Worm (Caenorhabditis elegans): Measurements from ENCODE around the gene enri-2.

- TF ChIP-seq aly-2 (tag; optimal IDR thresholded peaks at IDR 0.05) (no peak), nhr-77 (tag; optimal IDR thresholded peaks at IDR 0.05) (no peak), snpc-4 (tag; optimal IDR thresholded peaks at IDR 0.05) (no peak), nhr-12 (tag; optimal IDR thresholded peaks at IDR 0.05) (no peak), unc-62 (GFP tag; optimal IDR thresholded peaks at IDR 0.05) (no peak), mbf-1 (tag; optimal IDR thresholded peaks at IDR 0.05) (no peak), unc-55 (GFP tag; optimal IDR thresholded peaks at IDR 0.05) (no peak), unc-39 (tag; optimal IDR thresholded peaks at IDR 0.05) (no peak), elt-1 (tag; optimal IDR thresholded peaks at IDR 0.05) (no peak), lsy-2 (tag; optimal IDR thresholded peaks at IDR 0.05) (no peak), ztf-4 (tag; optimal IDR thresholded peaks at IDR 0.05) (no peak), ama-1 (optimal IDR thresholded peaks at IDR 0.05) (no peak), nhr-6 (tag; optimal IDR thresholded peaks at IDR 0.05) (no peak), mdl-1 (tag; optimal IDR thresholded peaks at IDR 0.05) (no peak)
These were observed 15.5 kb upstream of the enri-2 start, which contains the start of gene nspc-20 for ce11 chrX:14530107-14530506.
